Worm (Caenorhabditis elegans) whole organism, mixed stage, embryonic: ENCODE results near the gene arl-6.

ENCODE experiments used
- M03D4.4 ChIP-seq: sonication (generic microtip); optimal IDR thresholded peaks from 2 replicates; lab custom pipeline; 2017; ENCODE audit warnings: mild to moderate bottlenecking, missing genetic modification characterization, missing compliant biosample characterization
- bed-3 ChIP-seq: fragments of 200-800 bp; sonication (Bioruptor generic); optimal IDR thresholded peaks from 3 replicates; lab custom pipeline; 2018; ENCODE audit warnings: mild to moderate bottlenecking, missing genetic modification characterization, moderate library complexity, missing compliant biosample characterization
- blmp-1 ChIP-seq: fragments of 150-350 bp; optimal IDR thresholded peaks from 2 replicates; lab custom pipeline; 2014; ENCODE audit warnings: missing biosample characterization, missing genetic modification characterization
- ceh-39 ChIP-seq: fragments of 150-350 bp; optimal IDR thresholded peaks from 2 replicates; lab custom pipeline; 2014; ENCODE audit warnings: missing biosample characterization, missing genetic modification characterization
- ceh-43 ChIP-seq: fragments of 200-800 bp; sonication (Bioruptor generic); optimal IDR thresholded peaks from 2 replicates; lab custom pipeline; 2018; ENCODE audit warnings: mild to moderate bottlenecking, missing genetic modification characterization, moderate library complexity, missing compliant biosample characterization
- ceh-83 ChIP-seq: fragments of 200-800 bp; sonication (Bioruptor generic); optimal IDR thresholded peaks from 2 replicates; lab custom pipeline; 2018; ENCODE audit warnings: mild to moderate bottlenecking, missing genetic modification characterization, missing compliant biosample characterization
- ces-1 ChIP-seq: fragments of 150-350 bp; optimal IDR thresholded peaks from 2 replicates; lab custom pipeline; 2014; ENCODE audit warnings: missing biosample characterization, missing genetic modification reagents, missing genetic modification characterization
- elt-3 ChIP-seq: fragments of 150-350 bp; optimal IDR thresholded peaks from 2 replicates; lab custom pipeline; 2014; ENCODE audit warnings: missing biosample characterization, missing genetic modification characterization
- flh-1 ChIP-seq: fragments of 200-800 bp; sonication (Bioruptor generic); optimal IDR thresholded peaks from 2 replicates; lab custom pipeline; 2018; ENCODE audit warnings: mild to moderate bottlenecking, missing genetic modification characterization, moderate library complexity, missing compliant biosample characterization
- ham-2 ChIP-seq: fragments of 200-800 bp; sonication (Bioruptor generic); optimal IDR thresholded peaks from 2 replicates; lab custom pipeline; 2018; ENCODE audit warnings: mild to moderate bottlenecking, missing genetic modification characterization, missing compliant biosample characterization
- hlh-1 ChIP-seq: fragments of 150-350 bp; optimal IDR thresholded peaks from 2 replicates; lab custom pipeline; 2014; ENCODE audit warnings: missing biosample characterization, missing genetic modification reagents, missing genetic modification characterization
- lin-13 ChIP-seq: fragments of 150-350 bp; optimal IDR thresholded peaks from 2 replicates; lab custom pipeline; 2014; ENCODE audit warnings: missing biosample characterization, missing genetic modification characterization
- lin-32 ChIP-seq: fragments of 200-800 bp; sonication (Bioruptor generic); optimal IDR thresholded peaks from 2 replicates; lab custom pipeline; 2018; ENCODE audit warnings: mild to moderate bottlenecking, missing genetic modification characterization, missing compliant biosample characterization
- lsy-2 ChIP-seq: fragments of 150-350 bp; optimal IDR thresholded peaks from 2 replicates; lab custom pipeline; 2014; ENCODE audit warnings: missing biosample characterization, missing genetic modification characterization
- mab-5 ChIP-seq: fragments of 150-350 bp; optimal IDR thresholded peaks from 2 replicates; lab custom pipeline; 2014; ENCODE audit warnings: missing biosample characterization, missing genetic modification characterization
- mep-1 ChIP-seq: fragments of 150-350 bp; optimal IDR thresholded peaks from 2 replicates; lab custom pipeline; 2017; ENCODE audit warnings: missing biosample characterization, missing genetic modification reagents, missing genetic modification characterization, inconsistent platforms
- mls-2 ChIP-seq: sonication (generic microtip); optimal IDR thresholded peaks from 2 replicates; lab custom pipeline; 2016; ENCODE audit warnings: mild to moderate bottlenecking, missing genetic modification characterization, moderate library complexity, missing compliant biosample characterization
- nhr-12 ChIP-seq: fragments of 150-350 bp; optimal IDR thresholded peaks from 2 replicates; lab custom pipeline; 2014; ENCODE audit warnings: missing biosample characterization, missing genetic modification characterization
- nhr-2 ChIP-seq: fragments of 150-350 bp; optimal IDR thresholded peaks from 2 replicates; lab custom pipeline; 2014; ENCODE audit warnings: missing biosample characterization, missing genetic modification characterization
- nhr-237 ChIP-seq: fragments of 150-350 bp; optimal IDR thresholded peaks from 2 replicates; lab custom pipeline; 2014; ENCODE audit warnings: missing biosample characterization, missing genetic modification characterization
- nhr-76 ChIP-seq: sonication (generic microtip); optimal IDR thresholded peaks from 2 replicates; lab custom pipeline; 2017; ENCODE audit warnings: missing biosample characterization, missing genetic modification characterization
- pha-4 ChIP-seq: fragments of 150-350 bp; optimal IDR thresholded peaks from 2 replicates; lab custom pipeline; 2018; ENCODE audit warnings: missing biosample characterization, missing genetic modification reagents, missing genetic modification characterization
- sem-2 ChIP-seq: fragments of 200-800 bp; sonication (Bioruptor generic); optimal IDR thresholded peaks from 2 replicates; lab custom pipeline; 2018; ENCODE audit warnings: mild to moderate bottlenecking, missing genetic modification characterization, missing compliant biosample characterization
- snpc-4 ChIP-seq: fragments of 150-350 bp; optimal IDR thresholded peaks from 2 replicates; lab custom pipeline; 2014; ENCODE audit warnings: missing biosample characterization, missing genetic modification characterization
- sptf-1 ChIP-seq: sonication (generic microtip); optimal IDR thresholded peaks from 2 replicates; lab custom pipeline; 2017; ENCODE audit warnings: mild to moderate bottlenecking, missing genetic modification characterization, moderate library complexity, missing compliant biosample characterization
- tbx-8 ChIP-seq: fragments of 200-800 bp; sonication (Bioruptor generic); optimal IDR thresholded peaks from 2 replicates; lab custom pipeline; 2018; ENCODE audit warnings: mild to moderate bottlenecking, missing genetic modification characterization, moderate library complexity, missing compliant biosample characterization
- unc-120 ChIP-seq: sonication (generic microtip); optimal IDR thresholded peaks from 2 replicates; lab custom pipeline; 2017; ENCODE audit warnings: missing genetic modification characterization, missing compliant biosample characterization; ENCODE audit not compliant: poor library complexity, severe bottlenecking
- unc-39 ChIP-seq: fragments of 150-350 bp; optimal IDR thresholded peaks from 2 replicates; lab custom pipeline; 2014; ENCODE audit warnings: missing biosample characterization, missing genetic modification characterization
- unc-62 ChIP-seq: fragments of 150-350 bp; optimal IDR thresholded peaks from 2 replicates; lab custom pipeline; 2014; ENCODE audit warnings: missing biosample characterization, missing genetic modification reagents, missing genetic modification characterization
- ztf-11 ChIP-seq: fragments of 150-350 bp; optimal IDR thresholded peaks from 2 replicates; lab custom pipeline; 2014; ENCODE audit warnings: missing biosample characterization, missing genetic modification characterization

Gene arl-6

ce11 chrIII:4814730-4815129 is at the start of gene arl-6:
Gene arl-6 (minus strand): TSS chrIII:4814830.
- TF ChIP-seq mab-5 (tag; lab: Kevin White, UChicago): no peak
- no peak for TF ChIP-seq ceh-83

- TF ChIP-seq unc-39 (no peak), elt-3 (tag; lab: Kevin White, UChicago) (no peak), ztf-11 (tag; lab: Kevin White, UChicago) (no peak), unc-62 (GFP tag; lab: Kevin White, UChicago) (no peak), ces-1 (GFP tag; lab: Kevin White, UChicago) (no peak), mls-2 (tag; lab: Kevin White, UChicago) (no peak), hlh-1 (no peak), nhr-12 (tag; lab: Kevin White, UChicago) (no peak), nhr-76 (tag; lab: Kevin White, UChicago) (no peak), ceh-83 (no peak), lin-32 (GFP tag; lab: Kevin White, UChicago) (no peak), bed-3 (no peak), sem-2 (GFP tag; lab: Kevin White, UChicago) (no peak), mep-1 (tag; lab: Kevin White, UChicago) (no peak), ceh-39 (no peak), pha-4 (tag; lab: Kevin White, UChicago) (no peak), blmp-1 (tag; lab: Kevin White, UChicago) (no peak), tbx-8 (GFP tag; lab: Kevin White, UChicago) (no peak), snpc-4 (no peak)
These were observed 48.5 kb upstream of the arl-6 start, which contains the start of gene coq-8 for ce11 chrIII:4863127-4863526. Gene coq-8 (plus strand): TSS chrIII:4863427.

ce11 chrIII:4861744-4862401 is 47.2 kb upstream of the arl-6 start, which contains the start of the genes C35D10.10 and C35D10.5:
Gene C35D10.10 (minus strand): TSS chrIII:4861794.
Gene C35D10.5 (plus strand): TSS chrIII:4862351.
- TF ChIP-seq mls-2 (tag; lab: Kevin White, UChicago) (no peak), flh-1 (GFP tag; lab: Kevin White, UChicago) (no peak)

ce11 chrIII:4859039-4859438 is 44.4 kb upstream of the arl-6 start, which contains the start of gene C35D10.6:
Gene C35D10.6 (plus strand): TSS chrIII:4859339.
- TF ChIP-seq hlh-1 (no peak), sptf-1 (no peak), M03D4.4 (no peak), ceh-83 (no peak), lsy-2 (tag; lab: Kevin White, UChicago) (no peak), tbx-8 (GFP tag; lab: Kevin White, UChicago) (no peak), unc-120 (tag; lab: Kevin White, UChicago) (no peak), bed-3 (no peak), ham-2 (GFP tag; lab: Kevin White, UChicago) (no peak), nhr-2 (tag; lab: Kevin White, UChicago) (no peak), pha-4 (tag; lab: Kevin White, UChicago) (no peak), ceh-43 (no peak), mep-1 (tag; lab: Kevin White, UChicago) (no peak), nhr-12 (tag; lab: Kevin White, UChicago) (no peak), blmp-1 (tag; lab: Kevin White, UChicago) (no peak), snpc-4 (no peak), flh-1 (GFP tag; lab: Kevin White, UChicago) (no peak), elt-3 (tag; lab: Kevin White, UChicago) (no peak), mab-5 (tag; lab: Kevin White, UChicago) (no peak)

ce11 chrIII:4856992-4857391 is 42.4 kb upstream of the arl-6 start:
- TF ChIP-seq mls-2 (tag; lab: Kevin White, UChicago) (no peak), sem-2 (GFP tag; lab: Kevin White, UChicago) (no peak), ztf-11 (tag; lab: Kevin White, UChicago) (no peak), ham-2 (GFP tag; lab: Kevin White, UChicago) (no peak), M03D4.4 (no peak), unc-39 (no peak), lin-13 (tag; lab: Kevin White, UChicago) (no peak), nhr-237 (tag; lab: Kevin White, UChicago) (no peak), ceh-43 (no peak)
